Worm (Caenorhabditis elegans): ENCODE measurements around the gene K09E9.7.
A peak's percentile ranks its signal among the peaks of the same experiment; 100 is the strongest.

Gene K09E9.7

ce11 chrX:15616443-15616842, 24.3 kb upstream of the K09E9.7 start, which contains the start of gene ergi-3 (continued):
- TF ChIP-seq mxl-3 (GFP tag; optimal IDR thresholded peaks at IDR 0.05) (peak; percentile 41), nhr-28 (tag; optimal IDR thresholded peaks at IDR 0.05) (peak; percentile 91), F37D6.2 (tag; optimal IDR thresholded peaks at IDR 0.05) (no peak), nhr-77 (tag; optimal IDR thresholded peaks at IDR 0.05) (peak; percentile 66), unc-39 (tag; optimal IDR thresholded peaks at IDR 0.05) (no peak), mdl-1 (tag; optimal IDR thresholded peaks at IDR 0.05) (peak in 1 of 2 experiments; percentile 51), dmd-8 (GFP tag; IDR thresholded peaks at IDR 0.05) (no peak), egl-43 (GFP tag; IDR thresholded peaks at IDR 0.05) (no peak), zip-11 (GFP tag; IDR thresholded peaks at IDR 0.05) (no peak), hlh-30 (tag; optimal IDR thresholded peaks at IDR 0.05; ENCODE audit: insufficient read depth) (peak; percentile 45), mdt-29 (GFP tag; IDR thresholded peaks at IDR 0.05) (no peak), nhr-11 (tag; optimal IDR thresholded peaks at IDR 0.05) (peak; percentile 3), lsy-2 (tag; optimal IDR thresholded peaks at IDR 0.05) (peak in 1 of 2 experiments; percentile 83), dve-1 (tag; optimal IDR thresholded peaks at IDR 0.05; ENCODE audit: insufficient read depth) (peak; percentile 81), php-3 (GFP tag; IDR thresholded peaks at IDR 0.05) (no peak), dmd-6 (GFP tag; IDR thresholded peaks at IDR 0.05) (peak; percentile 61), fkh-10 (GFP tag; optimal IDR thresholded peaks at IDR 0.05) (peak; percentile 5), tag-97 (GFP tag; IDR thresholded peaks at IDR 0.05) (no peak), F49E8.2 (tag; optimal IDR thresholded peaks at IDR 0.05; ENCODE audit: borderline replicate concordance) (no peak), nhr-6 (tag; optimal IDR thresholded peaks at IDR 0.05) (peak; percentile 68), nhr-42 (GFP tag; IDR thresholded peaks at IDR 0.05) (no peak), nhr-10 (tag; optimal IDR thresholded peaks at IDR 0.05) (no peak), T20F7.1 (GFP tag; optimal IDR thresholded peaks at IDR 0.05) (peak; percentile 22), snpc-4 (tag; optimal IDR thresholded peaks at IDR 0.05) (no peak), hlh-11 (tag; optimal IDR thresholded peaks at IDR 0.05) (peak; percentile 59), lir-3 (tag; optimal IDR thresholded peaks at IDR 0.05) (no peak), daf-8 (GFP tag; IDR thresholded peaks at IDR 0.05) (no peak), hif-1 (tag; optimal IDR thresholded peaks at IDR 0.05) (peak in 1 of 2 experiments; percentile 15), pqm-1 (tag; optimal IDR thresholded peaks at IDR 0.05) (peak; percentile 55), dpl-1 (GFP tag; optimal IDR thresholded peaks at IDR 0.05) (peak; percentile 35), spr-1 (tag; optimal IDR thresholded peaks at IDR 0.05) (no peak), vab-7 (GFP tag; IDR thresholded peaks at IDR 0.05) (no peak)

- TF ChIP-seq pha-4 (GFP tag; IDR thresholded peaks at IDR 0.05) (no peak), pha-4 (tag; optimal IDR thresholded peaks at IDR 0.05) (no peak), hif-1 (tag; optimal IDR thresholded peaks at IDR 0.05) (no peak), nhr-42 (GFP tag; IDR thresholded peaks at IDR 0.05) (no peak), tag-97 (GFP tag; IDR thresholded peaks at IDR 0.05) (no peak), ceh-82 (tag; optimal IDR thresholded peaks at IDR 0.05) (no peak), nhr-28 (tag; optimal IDR thresholded peaks at IDR 0.05) (no peak), daf-12 (tag; optimal IDR thresholded peaks at IDR 0.05) (no peak), php-3 (GFP tag; IDR thresholded peaks at IDR 0.05) (no peak), Y75B8A.6 (GFP tag; IDR thresholded peaks at IDR 0.05) (no peak), daf-16 (GFP tag; optimal IDR thresholded peaks at IDR 0.05) (no peak), daf-16 (tag; optimal IDR thresholded peaks at IDR 0.05) (peak; percentile 4), unc-39 (tag; optimal IDR thresholded peaks at IDR 0.05) (no peak), T20F7.1 (GFP tag; optimal IDR thresholded peaks at IDR 0.05) (no peak), cey-2 (tag; optimal IDR thresholded peaks at IDR 0.05; ENCODE audit: borderline replicate concordance, insufficient read depth) (no peak), R02D3.7 (tag; optimal IDR thresholded peaks at IDR 0.05) (no peak), dmd-6 (GFP tag; IDR thresholded peaks at IDR 0.05) (0 out of 2 replicates have a peak, but pooled peaks have one; percentile 17), mep-1 (tag; optimal IDR thresholded peaks at IDR 0.05) (peak; percentile 22), skn-1 (tag; optimal IDR thresholded peaks at IDR 0.05) (no peak), zip-11 (GFP tag; IDR thresholded peaks at IDR 0.05) (no peak), dmd-9 (GFP tag; IDR thresholded peaks at IDR 0.05) (no peak), dpl-1 (GFP tag; optimal IDR thresholded peaks at IDR 0.05) (no peak), mdt-29 (GFP tag; IDR thresholded peaks at IDR 0.05) (no peak), ztf-11 (tag; optimal IDR thresholded peaks at IDR 0.05) (no peak), set-16 (GFP tag; IDR thresholded peaks at IDR 0.05) (no peak), mes-2 (tag; optimal IDR thresholded peaks at IDR 0.05; ENCODE audit: poor library complexity, severe bottlenecking) (peak; percentile 40), arid-1 (GFP tag; conservative IDR thresholded peaks at IDR 0.05) (no peak), snpc-1.2 (GFP tag; IDR thresholded peaks at IDR 0.05) (no peak), dve-1 (tag; optimal IDR thresholded peaks at IDR 0.05; ENCODE audit: insufficient read depth) (peak; percentile 58), aha-1 (tag) (peak; percentile 57), hlh-11 (tag; optimal IDR thresholded peaks at IDR 0.05) (peak; percentile 35), lsy-2 (tag; optimal IDR thresholded peaks at IDR 0.05) (peak in 1 of 2 experiments; percentile 43)
Observed at ce11 chrX:15617168-15617567, 23.5 kb upstream of the K09E9.7 start.

Data from whole organism, L4 larva.